Fruit fly (Drosophila melanogaster) whole organism, embryonic: ENCODE results near the gene Rab40.

Experiments
- ATbp ChIP-seq: fragments of 200-800 bp; sonication (Bioruptor generic); optimal IDR thresholded peaks from 2 replicates; lab custom pipeline; 2017; ENCODE audit warnings: missing biosample characterization, mild to moderate bottlenecking, missing genetic modification characterization, missing genetic modification reagents
- B-H1 ChIP-seq: fragments of 200-800 bp; sonication (Bioruptor generic); IDR thresholded peaks from 3 replicates; pipeline ENCODE4 v1.3.6; 2022; ENCODE audit warnings: missing biosample characterization, missing genetic modification characterization
- Bdp1 ChIP-seq: fragments of 200-800 bp; sonication (Bioruptor generic); optimal IDR thresholded peaks from 3 replicates; lab custom pipeline; 2016; ENCODE audit warnings: missing biosample characterization, missing genetic modification characterization
- CG10274 ChIP-seq: fragments of 200-800 bp; sonication (Bioruptor generic); optimal IDR thresholded peaks from 3 replicates; lab custom pipeline; 2017; ENCODE audit warnings: missing biosample characterization, mild to moderate bottlenecking, missing genetic modification characterization
- CG10979 ChIP-seq: fragments of 200-800 bp; sonication (Bioruptor generic); optimal IDR thresholded peaks from 2 replicates; lab custom pipeline; 2018; ENCODE audit warnings: missing biosample characterization, mild to moderate bottlenecking, missing genetic modification characterization, moderate library complexity
- CG11093 ChIP-seq: fragments of 200-800 bp; sonication (Bioruptor generic); IDR thresholded peaks from 3 replicates; pipeline ENCODE4 v1.3.6; 2022; ENCODE audit warnings: missing biosample characterization, missing genetic modification characterization
- CG11504 ChIP-seq: fragments of 200-800 bp; sonication (Bioruptor generic); optimal IDR thresholded peaks from 3 replicates; lab custom pipeline; 2019; ENCODE audit warnings: missing biosample characterization, mild to moderate bottlenecking, missing genetic modification characterization, moderate library complexity
- CG12299 ChIP-seq: fragments of 200-800 bp; sonication (Bioruptor generic); optimal IDR thresholded peaks from 2 replicates; lab custom pipeline; 2018; ENCODE audit warnings: missing biosample characterization, mild to moderate bottlenecking, missing genetic modification characterization
- CG18262 ChIP-seq: fragments of 200-800 bp; optimal IDR thresholded peaks from 3 replicates; lab custom pipeline; 2019; ENCODE audit warnings: missing biosample characterization, mild to moderate bottlenecking, missing genetic modification characterization, moderate library complexity
- CG18764 ChIP-seq: fragments of 200-800 bp; sonication (Bioruptor generic); optimal IDR thresholded peaks from 3 replicates; lab custom pipeline; 2016; ENCODE audit warnings: missing biosample characterization, missing genetic modification characterization
- CG2678 ChIP-seq: fragments of 200-800 bp; sonication (Bioruptor generic); optimal IDR thresholded peaks from 3 replicates; lab custom pipeline; 2019; ENCODE audit warnings: missing biosample characterization, mild to moderate bottlenecking, missing genetic modification characterization, moderate library complexity
- CG30020 ChIP-seq: fragments of 200-800 bp; optimal IDR thresholded peaks from 2 replicates; lab custom pipeline; 2019; ENCODE audit warnings: missing biosample characterization, mild to moderate bottlenecking, missing genetic modification characterization, moderate library complexity
- CG34224 ChIP-seq: fragments of 200-800 bp; sonication (Bioruptor generic); IDR thresholded peaks from 3 replicates; pipeline ENCODE4 v1.3.6; 2022; ENCODE audit warnings: missing biosample characterization, missing genetic modification characterization; ENCODE audit not compliant: partially characterized antibody
- CG3838 ChIP-seq: fragments of 200-800 bp; sonication (Bioruptor generic); optimal IDR thresholded peaks from 3 replicates; lab custom pipeline; 2016; ENCODE audit warnings: missing biosample characterization, missing genetic modification characterization
- CG4404 ChIP-seq: fragments of 200-800 bp; sonication (Bioruptor generic); IDR thresholded peaks from 2 replicates; pipeline ENCODE4 v1.3.6; 2022; ENCODE audit warnings: missing biosample characterization, missing genetic modification characterization
- CG4854 ChIP-seq: fragments of 200-800 bp; sonication (Bioruptor generic); optimal IDR thresholded peaks from 2 replicates; lab custom pipeline; 2016; ENCODE audit warnings: missing biosample characterization, missing genetic modification characterization, inconsistent platforms
- CG6254 ChIP-seq: fragments of 200-800 bp; sonication (Bioruptor generic); optimal IDR thresholded peaks from 3 replicates; lab custom pipeline; 2017; ENCODE audit warnings: mild to moderate bottlenecking, missing biosample characterization, missing genetic modification reagents, missing genetic modification characterization
- CG7963 ChIP-seq: fragments of 200-800 bp; sonication (Bioruptor generic); IDR thresholded peaks from 3 replicates; pipeline ENCODE4 v1.3.6; 2022; ENCODE audit warnings: missing biosample characterization, missing genetic modification characterization; ENCODE audit not compliant: partially characterized antibody
- CG9215 ChIP-seq: fragments of 200-800 bp; sonication (Bioruptor generic); IDR thresholded peaks from 2 replicates; pipeline ENCODE4 v1.3.6; 2022; ENCODE audit warnings: missing biosample characterization, missing genetic modification characterization
- D ChIP-seq, 2 experiments: fragments of 200-800 bp in 1 of 2; fragments of >200 bp in 1 of 2; sonication (Bioruptor generic) in 1 of 2; optimal IDR thresholded peaks; 2 replicates in 1 of 2; 3 replicates in 1 of 2; lab custom pipeline; 2017; ENCODE audit warnings: mild to moderate bottlenecking in 1 of 2, missing biosample characterization in 1 of 2, missing genetic modification characterization in 1 of 2, missing genetic modification reagents in 1 of 2
- D19A ChIP-seq: fragments of 200-800 bp; optimal IDR thresholded peaks from 3 replicates; lab custom pipeline; 2019; ENCODE audit warnings: missing biosample characterization, mild to moderate bottlenecking, missing genetic modification characterization, moderate library complexity
- E2f2 ChIP-seq: fragments of 200-800 bp; sonication (Bioruptor generic); IDR thresholded peaks from 2 replicates; pipeline ENCODE4 v1.3.6; 2022; ENCODE audit warnings: missing biosample characterization, missing genetic modification characterization
- Lim3 ChIP-seq: fragments of 200-800 bp; sonication (Bioruptor generic); IDR thresholded peaks from 2 replicates; pipeline ENCODE4 v1.3.6; 2022; ENCODE audit warnings: missing biosample characterization, missing genetic modification characterization
- Nf-YA ChIP-seq: fragments of 200-800 bp; sonication (Bioruptor generic); IDR thresholded peaks from 2 replicates; pipeline ENCODE4 v1.3.6; 2022; ENCODE audit warnings: missing biosample characterization, missing genetic modification characterization
- Optix ChIP-seq: fragments of 200-800 bp; sonication (Bioruptor generic); IDR thresholded peaks from 3 replicates; pipeline ENCODE4 v1.3.6; 2022; ENCODE audit warnings: missing biosample characterization, missing genetic modification characterization
- Rfx ChIP-seq: fragments of 200-800 bp; sonication (Bioruptor generic); IDR thresholded peaks from 2 replicates; pipeline ENCODE4 v1.3.6; 2022; ENCODE audit warnings: missing biosample characterization, missing genetic modification characterization
- Side ChIP-seq: fragments of 200-800 bp; sonication (Bioruptor generic); optimal IDR thresholded peaks from 2 replicates; lab custom pipeline; 2016; ENCODE audit warnings: missing biosample characterization, missing genetic modification characterization
- Six4 ChIP-seq: fragments of 200-800 bp; sonication (Bioruptor generic); optimal IDR thresholded peaks from 2 replicates; lab custom pipeline; 2016; ENCODE audit warnings: missing biosample characterization, missing genetic modification characterization
- Sox100B ChIP-seq: fragments of 200-800 bp; sonication (Bioruptor generic); optimal IDR thresholded peaks from 3 replicates; lab custom pipeline; 2018; ENCODE audit warnings: missing biosample characterization, mild to moderate bottlenecking, missing genetic modification characterization
- Usf ChIP-seq: fragments of 200-800 bp; sonication (Bioruptor generic); optimal IDR thresholded peaks from 2 replicates; lab custom pipeline; 2017; ENCODE audit warnings: missing genotype, missing biosample characterization, missing genetic modification characterization
- ab ChIP-seq: fragments of 200-800 bp; sonication (Bioruptor generic); optimal IDR thresholded peaks from 2 replicates; lab custom pipeline; 2016; ENCODE audit warnings: missing biosample characterization, missing genetic modification characterization
- amos ChIP-seq: fragments of 200-800 bp; sonication (Bioruptor generic); IDR thresholded peaks from 2 replicates; pipeline ENCODE4 v1.3.6; 2022; ENCODE audit warnings: missing biosample characterization, missing genetic modification characterization; ENCODE audit not compliant: partially characterized antibody
- ase ChIP-seq: fragments of 200-800 bp; sonication (Bioruptor generic); IDR thresholded peaks from 3 replicates; pipeline ENCODE4 v1.3.6; 2022; ENCODE audit warnings: missing biosample characterization, missing genetic modification characterization
- crc ChIP-seq: fragments of 200-800 bp; sonication (Bioruptor generic); optimal IDR thresholded peaks from 2 replicates; lab custom pipeline; 2016; ENCODE audit warnings: missing biosample characterization, missing genetic modification characterization
- danr ChIP-seq: fragments of 200-800 bp; sonication (Bioruptor generic); IDR thresholded peaks from 2 replicates; pipeline ENCODE4 v1.3.6; 2022; ENCODE audit warnings: missing biosample characterization, missing genetic modification characterization
- fd3F ChIP-seq: fragments of 200-800 bp; sonication (Bioruptor generic); optimal IDR thresholded peaks from 2 replicates; lab custom pipeline; 2018; ENCODE audit warnings: missing biosample characterization, mild to moderate bottlenecking, missing genetic modification characterization, moderate library complexity
- fd96Cb ChIP-seq: fragments of 200-800 bp; sonication (Bioruptor generic); optimal IDR thresholded peaks from 2 replicates; lab custom pipeline; 2018; ENCODE audit warnings: missing biosample characterization, mild to moderate bottlenecking, missing genetic modification characterization, moderate library complexity
- jigr1 ChIP-seq: fragments of 200-800 bp; sonication (Bioruptor generic); IDR thresholded peaks from 3 replicates; pipeline ENCODE4 v1.3.6; 2022; ENCODE audit warnings: missing biosample characterization, missing genetic modification characterization
- kni ChIP-seq: fragments of 200-800 bp; sonication (Bioruptor generic); optimal IDR thresholded peaks from 3 replicates; lab custom pipeline; 2017; ENCODE audit warnings: mild to moderate bottlenecking, missing biosample characterization, missing genetic modification reagents, missing genetic modification characterization
- lmd ChIP-seq: fragments of 200-800 bp; sonication (Bioruptor generic); IDR thresholded peaks from 2 replicates; pipeline ENCODE4 v1.3.6; 2022; ENCODE audit warnings: missing biosample characterization, missing genetic modification characterization
- lov ChIP-seq, 2 experiments: fragments of 200-800 bp in 1 of 2; fragments of >200 bp in 1 of 2; sonication (Bioruptor generic) in 1 of 2; IDR thresholded peaks in 1 of 2; optimal IDR thresholded peaks in 1 of 2; 2 replicates in 1 of 2; 3 replicates in 1 of 2; pipeline versions ENCODE4 v1.3.6 to Lab custom; 2017 to 2022; ENCODE audit warnings: missing biosample characterization in 1 of 2, missing genetic modification characterization in 1 of 2
- repo ChIP-seq: fragments of 200-800 bp; sonication (Bioruptor generic); optimal IDR thresholded peaks from 2 replicates; lab custom pipeline; 2016; ENCODE audit warnings: missing biosample characterization, missing genetic modification characterization
- shn ChIP-seq: fragments of 200-800 bp; sonication (Bioruptor generic); optimal IDR thresholded peaks from 3 replicates; lab custom pipeline; 2016; ENCODE audit warnings: missing biosample characterization, missing genetic modification characterization
- slbo ChIP-seq: fragments of 200-800 bp; sonication (Bioruptor generic); IDR thresholded peaks from 2 replicates; pipeline ENCODE4 v1.3.6; 2022; ENCODE audit warnings: missing biosample characterization, missing genetic modification characterization
- sna ChIP-seq: fragments of 200-800 bp; sonication (Bioruptor generic); IDR thresholded peaks from 2 replicates; pipeline ENCODE4 v1.3.6; 2022; ENCODE audit warnings: missing biosample characterization, missing genetic modification characterization; ENCODE audit not compliant: partially characterized antibody
- so ChIP-seq: fragments of 200-800 bp; sonication (Bioruptor generic); IDR thresholded peaks from 3 replicates; pipeline ENCODE4 v1.3.6; 2022; ENCODE audit warnings: missing biosample characterization, missing genetic modification characterization
- sqz ChIP-seq: fragments of 200-800 bp; sonication (Bioruptor generic); optimal IDR thresholded peaks from 3 replicates; lab custom pipeline; 2018; ENCODE audit warnings: missing biosample characterization, mild to moderate bottlenecking, missing genetic modification characterization
- vfl ChIP-seq: fragments of 200-800 bp; sonication (Bioruptor generic); optimal IDR thresholded peaks from 2 replicates; lab custom pipeline; 2016; ENCODE audit warnings: missing biosample characterization, missing genetic modification characterization
- vvl ChIP-seq: fragments of 200-800 bp; sonication (Bioruptor generic); IDR thresholded peaks from 2 replicates; pipeline ENCODE4 v1.3.6; 2022; ENCODE audit warnings: missing biosample characterization, missing genetic modification characterization
- yki ChIP-seq: fragments of >200 bp; optimal IDR thresholded peaks from 3 replicates; lab custom pipeline; 2018

Rab40 gene

dm6 chrX:12472244-12472736 is 9.4 kb upstream of the Rab40 start (continued):
- TF ChIP-seq ase (GFP tag; lab: Robert Waterston, UW) (peak; percentile 90), CG4854 (GFP tag; lab: Kevin White, UChicago) (peak; percentile 78), yki (lab: Kevin White, UChicago) (no peak), Sox100B (GFP tag; lab: Kevin White, UChicago) (peak; percentile 95), CG34224 (GFP tag; lab: Robert Waterston, UW) (no peak), CG18764 (GFP tag; lab: Kevin White, UChicago) (peak; percentile 68), repo (GFP tag; lab: Kevin White, UChicago) (no peak), jigr1 (GFP tag; lab: Robert Waterston, UW) (peak; percentile 85), Optix (GFP tag; lab: Robert Waterston, UW) (peak; percentile 76; the same call in 2 of the 3 replicates), sna (GFP tag; lab: Robert Waterston, UW) (no peak), CG9215 (peak; percentile 95), shn (GFP tag; lab: Kevin White, UChicago) (no peak), CG3838 (GFP tag; lab: Kevin White, UChicago) (peak; percentile 59), ATbp (peak; percentile 90), CG7963 (GFP tag; lab: Robert Waterston, UW) (no peak), Side (GFP tag; lab: Kevin White, UChicago) (peak; percentile 24), Nf-YA (peak; percentile 88), slbo (GFP tag; lab: Robert Waterston, UW) (peak; percentile 97), sqz (peak; percentile 84), CG12299 (tag; lab: Kevin White, UChicago) (peak; percentile 90), Six4 (GFP tag; lab: Kevin White, UChicago) (peak; percentile 83), CG10274 (GFP tag; lab: Kevin White, UChicago) (peak; percentile 80), CG18262 (tag; lab: Kevin White, UChicago) (peak; percentile 93), amos (GFP tag; lab: Robert Waterston, UW) (no peak), lmd (GFP tag; lab: Robert Waterston, UW) (peak; percentile 96), ab (GFP tag; lab: Kevin White, UChicago) (peak; percentile 37), CG2678 (tag; lab: Kevin White, UChicago) (peak; percentile 98), crc (GFP tag; lab: Kevin White, UChicago) (no peak), CG11093 (GFP tag; lab: Robert Waterston, UW) (peak; percentile 89), fd96Cb (tag; lab: Kevin White, UChicago) (peak; percentile 92), B-H1 (GFP tag; lab: Robert Waterston, UW) (peak; percentile 90), Usf (GFP tag; lab: Kevin White, UChicago) (peak; percentile 84), CG11504 (tag; lab: Kevin White, UChicago) (peak; percentile 96), vvl (GFP tag; lab: Robert Waterston, UW) (peak; percentile 97), Rfx (GFP tag; lab: Robert Waterston, UW) (peak; percentile 98), fd3F (GFP tag; lab: Kevin White, UChicago) (peak; percentile 93), vfl (GFP tag; lab: Kevin White, UChicago) (peak; percentile 77), danr (GFP tag; lab: Robert Waterston, UW) (peak; percentile 94), CG4404 (GFP tag; lab: Robert Waterston, UW) (peak; percentile 85), D (optimal IDR thresholded peaks at IDR 0.05; lab: Kevin White, UChicago) (no peak), D (GFP tag; optimal IDR thresholded peaks at IDR 0.05; lab: Kevin White, UChicago) (peak; percentile 92), CG30020 (peak; percentile 74), lov (optimal IDR thresholded peaks at IDR 0.05; lab: Kevin White, UChicago) (no peak), lov (GFP tag; IDR thresholded peaks at IDR 0.05; lab: Robert Waterston, UW) (peak; percentile 72; the same call in 2 of the 3 replicates), Bdp1 (GFP tag; lab: Kevin White, UChicago) (peak; percentile 59), so (GFP tag; lab: Robert Waterston, UW) (peak; percentile 93), CG10979 (tag; lab: Kevin White, UChicago) (peak; percentile 90), CG6254 (GFP tag; lab: Kevin White, UChicago) (peak; percentile 75), kni (GFP tag; lab: Kevin White, UChicago) (peak; percentile 35), E2f2 (peak; percentile 81), D19A (peak; percentile 89), Lim3 (GFP tag; lab: Robert Waterston, UW) (peak; percentile 76; the same call in 1 of the 2 replicates)
